Worm (Caenorhabditis elegans) whole organism, L4 larva: Measurements from ENCODE around the gene T25B9.2.
"Not testable (repeated sequence)": the region's sequence is repeated elsewhere in the genome, so short reads cannot be mapped to it uniquely, and the experiment has no call there.

ENCODE experiments used
- lin-39 ChIP-seq: fragments of 150-350 bp; optimal IDR thresholded peaks from 2 replicates; lab custom pipeline; 2014; ENCODE audit warnings: missing biosample characterization, missing genetic modification reagents, missing genetic modification characterization
- zfp-2 ChIP-seq: sonication (generic microtip); optimal IDR thresholded peaks from 2 replicates; lab custom pipeline; 2016; ENCODE audit warnings: mild to moderate bottlenecking, missing genetic modification characterization, missing compliant biosample characterization

ce11 chrIV:10751740-10752139 lies at the start of gene T25B9.2:
- TF ChIP-seq zfp-2, lin-39 (tag; lab: Kevin White, UChicago): not testable (repeated sequence)
